Worm (Caenorhabditis elegans) whole organism, L1 larva: ENCODE results near the gene F44D12.10.

ENCODE experiments used
- nhr-12 ChIP-seq: sonication (generic microtip); optimal IDR thresholded peaks from 2 replicates; lab custom pipeline; 2017; ENCODE audit warnings: missing biosample characterization, missing genetic modification characterization
- nhr-71 ChIP-seq: sonication (generic microtip); optimal IDR thresholded peaks from 2 replicates; lab custom pipeline; 2016; ENCODE audit warnings: mild to moderate bottlenecking, missing genetic modification characterization, moderate library complexity, missing compliant biosample characterization

DNA sequence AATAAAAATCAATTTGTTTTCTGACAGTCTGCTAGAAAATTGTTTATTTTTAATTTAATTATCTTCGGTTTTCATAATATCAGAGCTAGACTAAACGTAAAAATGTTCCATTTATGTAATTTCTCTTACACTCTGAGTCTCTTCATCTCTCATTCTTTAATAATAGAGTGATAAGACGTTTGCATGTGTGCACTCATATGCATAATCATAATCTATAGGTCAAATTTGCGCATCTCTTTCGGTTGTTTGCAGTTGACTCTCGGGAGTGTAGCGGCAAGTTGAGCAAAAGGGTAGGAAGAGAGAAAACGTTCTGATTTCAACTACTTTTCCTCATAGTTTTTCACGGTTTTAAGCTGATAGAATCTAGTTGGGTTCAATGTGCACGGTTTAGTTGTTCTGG, 29.6 kb upstream of the F44D12.10 start:
- TF ChIP-seq nhr-12 (tag; lab: Kevin White, UChicago) (no peak), nhr-71 (tag; lab: Kevin White, UChicago) (no peak)
